Worm (Caenorhabditis elegans) whole organism, early embryonic: Measurements from ENCODE around the gene best-12.

Source experiments
- B0310.2 ChIP-seq: sonication (generic microtip); optimal IDR thresholded peaks from 2 replicates; lab custom pipeline; 2016; ENCODE audit warnings: mild to moderate bottlenecking, missing genetic modification characterization, missing compliant biosample characterization
- F13C5.2 ChIP-seq: sonication (generic microtip); optimal IDR thresholded peaks from 2 replicates; lab custom pipeline; 2017; ENCODE audit warnings: mild to moderate bottlenecking, missing genetic modification characterization, inconsistent platforms, missing compliant biosample characterization
- aly-1 ChIP-seq: sonication (generic microtip); optimal IDR thresholded peaks from 2 replicates; lab custom pipeline; 2016; ENCODE audit warnings: missing genetic modification characterization, missing compliant biosample characterization
- ama-1 ChIP-seq: fragments of 150-350 bp; optimal IDR thresholded peaks from 2 replicates; lab custom pipeline; 2014
- ceh-13 ChIP-seq: fragments of 200-800 bp; sonication (Bioruptor generic); optimal IDR thresholded peaks from 2 replicates; lab custom pipeline; 2018; ENCODE audit warnings: mild to moderate bottlenecking, missing genetic modification characterization, missing compliant biosample characterization
- ceh-36 ChIP-seq: sonication (generic microtip); optimal IDR thresholded peaks from 2 replicates; lab custom pipeline; 2016; ENCODE audit warnings: missing genetic modification characterization, inconsistent platforms, missing compliant biosample characterization
- ets-7 ChIP-seq: sonication (generic microtip); optimal IDR thresholded peaks from 2 replicates; lab custom pipeline; 2016; ENCODE audit warnings: missing genotype, missing genetic modification characterization, missing compliant biosample characterization
- flt-1 ChIP-seq: fragments of 200-800 bp; sonication (Bioruptor generic); IDR thresholded peaks from 2 replicates; pipeline ENCODE4 v1.3.6; 2022; ENCODE audit warnings: missing genetic modification characterization, missing compliant biosample characterization
- hmbx-1 ChIP-seq: sonication (generic microtip); optimal IDR thresholded peaks from 2 replicates; lab custom pipeline; 2016; ENCODE audit warnings: mild to moderate bottlenecking, missing genetic modification characterization, missing compliant biosample characterization
- hmg-4 ChIP-seq: fragments of 200-800 bp; sonication (Bioruptor generic); optimal IDR thresholded peaks from 2 replicates; lab custom pipeline; 2018; ENCODE audit warnings: mild to moderate bottlenecking, missing genetic modification characterization, missing compliant biosample characterization
- hnd-1 ChIP-seq: sonication (generic microtip); optimal IDR thresholded peaks from 2 replicates; lab custom pipeline; 2016; ENCODE audit warnings: missing genetic modification characterization, missing compliant biosample characterization
- pes-1 ChIP-seq: fragments of 200-800 bp; sonication (Bioruptor generic); IDR thresholded peaks from 2 replicates; pipeline ENCODE4 v1.3.6; 2022; ENCODE audit warnings: missing genetic modification reagents, missing genetic modification characterization, missing compliant biosample characterization
- scrt-1 ChIP-seq: fragments of 200-800 bp; sonication (Bioruptor generic); IDR thresholded peaks from 2 replicates; pipeline ENCODE4 v1.3.6; 2022; ENCODE audit warnings: missing genetic modification characterization, missing compliant biosample characterization
- sea-1 ChIP-seq: fragments of 200-800 bp; sonication (Bioruptor generic); conservative IDR thresholded peaks from 2 replicates; pipeline ENCODE4 v1.3.6; 2022; ENCODE audit warnings: missing genetic modification characterization, missing compliant biosample characterization
- tbx-11 ChIP-seq: fragments of 200-800 bp; sonication (Bioruptor generic); IDR thresholded peaks from 2 replicates; pipeline ENCODE4 v1.3.6; 2022; ENCODE audit warnings: missing genetic modification characterization, missing compliant biosample characterization
- tbx-37 ChIP-seq: fragments of 200-800 bp; sonication (Bioruptor generic); conservative IDR thresholded peaks from 2 replicates; pipeline ENCODE4 v1.3.6; 2022; ENCODE audit warnings: missing genetic modification reagents, missing genetic modification characterization, missing compliant biosample characterization
- tra-4 ChIP-seq: sonication (generic microtip); optimal IDR thresholded peaks from 2 replicates; lab custom pipeline; 2017; ENCODE audit warnings: missing genetic modification characterization, missing compliant biosample characterization

Gene best-12

ce11 chrV:16049177-16049576 is at the start of gene best-12:
Gene best-12 (plus strand): TSS chrV:16049477.
- TF ChIP-seq sea-1 (GFP tag; lab: Robert Waterston, UW) (no peak), pes-1 (GFP tag; lab: Robert Waterston, UW) (no peak), ets-7 (no peak), tbx-11 (GFP tag; lab: Robert Waterston, UW) (no peak), ceh-36 (tag; lab: Kevin White, UChicago) (no peak), tbx-37 (GFP tag; lab: Robert Waterston, UW) (no peak)

ce11 chrV:16000433-16000832 is 48.8 kb upstream of the best-12 start, which contains the start of gene nhr-50:
Gene nhr-50 (minus strand): TSS chrV:16000631.
- TF ChIP-seq ceh-13 (no peak), hnd-1 (tag; lab: Kevin White, UChicago) (no peak), aly-1 (tag; lab: Kevin White, UChicago) (no peak), sea-1 (GFP tag; lab: Robert Waterston, UW) (no peak), tbx-11 (GFP tag; lab: Robert Waterston, UW) (no peak), tbx-37 (GFP tag; lab: Robert Waterston, UW) (no peak), hmbx-1 (tag; lab: Kevin White, UChicago) (no peak), pes-1 (GFP tag; lab: Robert Waterston, UW) (no peak), ets-7 (no peak), B0310.2 (tag; lab: Kevin White, UChicago) (no peak), scrt-1 (GFP tag; lab: Robert Waterston, UW) (no peak), tra-4 (no peak), F13C5.2 (tag; lab: Kevin White, UChicago) (no peak), hmg-4 (GFP tag; lab: Kevin White, UChicago) (no peak), flt-1 (no peak), ceh-36 (tag; lab: Kevin White, UChicago) (no peak)

- no peak for TF ChIP-seq ets-7
- TF ChIP-seq flt-1, result no peak
- TF ChIP-seq hmbx-1 (tag; lab: Kevin White, UChicago), result no peak
- no peak for TF ChIP-seq tbx-37 (GFP tag; lab: Robert Waterston, UW)
- no peak for TF ChIP-seq ama-1 (lab: Kevin White, UChicago)
- TF ChIP-seq F13C5.2 (tag; lab: Kevin White, UChicago), result no peak
Observed at ce11 chrV:16002288-16002687, 47.0 kb upstream of the best-12 start, which contains the start of gene nhr-63. Gene nhr-63 (plus strand): TSS chrV:16002588.

ce11 chrV:16007505-16007904 is 41.8 kb upstream of the best-12 start, which contains the start of gene str-231:
Gene str-231 (minus strand): TSS chrV:16007605.
- no peak for TF ChIP-seq ets-7
- no peak for TF ChIP-seq tra-4
- no peak for TF ChIP-seq scrt-1 (GFP tag; lab: Robert Waterston, UW)
- TF ChIP-seq flt-1, result no peak
- no peak for TF ChIP-seq tbx-11 (GFP tag; lab: Robert Waterston, UW)
- TF ChIP-seq hmg-4 (GFP tag; lab: Kevin White, UChicago), result no peak
- no peak for TF ChIP-seq pes-1 (GFP tag; lab: Robert Waterston, UW)
- TF ChIP-seq ama-1 (lab: Kevin White, UChicago), result no peak
- TF ChIP-seq tbx-37 (GFP tag; lab: Robert Waterston, UW), result no peak
- TF ChIP-seq sea-1 (GFP tag; lab: Robert Waterston, UW), result no peak
- TF ChIP-seq ceh-13, result no peak
- TF ChIP-seq F13C5.2 (tag; lab: Kevin White, UChicago), result no peak

- TF ChIP-seq ama-1 (lab: Kevin White, UChicago) (no peak), tbx-11 (GFP tag; lab: Robert Waterston, UW) (no peak), hmg-4 (GFP tag; lab: Kevin White, UChicago) (no peak), hmbx-1 (tag; lab: Kevin White, UChicago) (no peak), ceh-36 (tag; lab: Kevin White, UChicago) (no peak), scrt-1 (GFP tag; lab: Robert Waterston, UW) (no peak), hnd-1 (tag; lab: Kevin White, UChicago) (no peak), pes-1 (GFP tag; lab: Robert Waterston, UW) (no peak), flt-1 (no peak), ceh-13 (no peak), aly-1 (tag; lab: Kevin White, UChicago) (no peak), F13C5.2 (tag; lab: Kevin White, UChicago) (no peak), B0310.2 (tag; lab: Kevin White, UChicago) (no peak), sea-1 (GFP tag; lab: Robert Waterston, UW) (no peak), tbx-37 (GFP tag; lab: Robert Waterston, UW) (no peak), ets-7 (no peak), tra-4 (no peak)
Observed at ce11 chrV:16009564-16009963, 39.7 kb upstream of the best-12 start, which contains the start of gene str-233. Gene str-233 (minus strand): TSS chrV:16009664.

- TF ChIP-seq ets-7 (no peak), tbx-37 (GFP tag; lab: Robert Waterston, UW) (no peak), hmg-4 (GFP tag; lab: Kevin White, UChicago) (no peak), ceh-13 (no peak), hmbx-1 (tag; lab: Kevin White, UChicago) (no peak), tra-4 (no peak), ceh-36 (tag; lab: Kevin White, UChicago) (no peak), B0310.2 (tag; lab: Kevin White, UChicago) (no peak), hnd-1 (tag; lab: Kevin White, UChicago) (no peak)
Observed at ce11 chrV:16015652-16016051, 33.6 kb upstream of the best-12 start, which contains the start of gene str-232. Gene str-232 (minus strand): TSS chrV:16015752.

- TF ChIP-seq flt-1 (no peak), tbx-37 (GFP tag; lab: Robert Waterston, UW) (no peak), B0310.2 (tag; lab: Kevin White, UChicago) (no peak), hmg-4 (GFP tag; lab: Kevin White, UChicago) (no peak), ceh-13 (no peak), ets-7 (no peak), hmbx-1 (tag; lab: Kevin White, UChicago) (no peak), scrt-1 (GFP tag; lab: Robert Waterston, UW) (no peak), ama-1 (lab: Kevin White, UChicago) (no peak), sea-1 (GFP tag; lab: Robert Waterston, UW) (no peak), aly-1 (tag; lab: Kevin White, UChicago) (no peak)
Observed at ce11 chrV:16016977-16017376, 32.3 kb upstream of the best-12 start.
